Fruit fly (Drosophila melanogaster): ENCODE results near the gene Syx7.

DNA sequence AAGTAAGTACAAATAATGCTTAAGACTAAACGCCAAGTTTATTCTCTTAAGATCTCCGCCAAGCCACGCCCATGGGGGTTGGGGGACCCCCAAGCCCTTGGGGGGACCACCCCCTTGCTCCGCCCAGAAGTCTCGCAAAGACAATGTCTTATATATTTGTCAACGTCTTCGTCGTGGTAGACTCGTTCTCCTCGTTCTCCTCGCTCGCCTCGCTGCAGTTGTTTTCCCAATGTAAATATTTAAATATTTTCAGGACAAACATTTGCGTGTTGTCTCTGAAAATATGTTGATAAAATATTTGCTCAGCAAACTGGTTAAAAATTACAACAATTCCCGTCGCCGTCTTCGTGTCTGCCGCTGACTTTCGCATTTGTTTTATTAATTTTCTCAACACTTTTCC, 18.6 kb downstream of the Syx7 start:
- peak; percentile 71 for TF ChIP-seq fkh (GFP tag; optimal IDR thresholded peaks at IDR 0.05)
- TF ChIP-seq CG3919 (GFP tag; optimal IDR thresholded peaks at IDR 0.05), result peak; percentile 50

Measured in whole organism, prepupa.